Worm (Caenorhabditis elegans) whole organism, late embryonic: ENCODE data around the gene Y54G2A.12.

ENCODE experiments used
- C38D4.7 ChIP-seq: fragments of 200-800 bp; sonication (Bioruptor generic); optimal IDR thresholded peaks from 2 replicates; lab custom pipeline; 2018; ENCODE audit warnings: mild to moderate bottlenecking, missing genetic modification characterization, moderate library complexity, missing compliant biosample characterization
- K02D7.2 ChIP-seq: sonication (generic microtip); optimal IDR thresholded peaks from 2 replicates; lab custom pipeline; 2017; ENCODE audit warnings: mild to moderate bottlenecking, missing genetic modification characterization, missing compliant biosample characterization
- Y22D7AL.16 ChIP-seq: sonication (generic microtip); optimal IDR thresholded peaks from 2 replicates; lab custom pipeline; 2016; ENCODE audit warnings: missing genetic modification characterization, missing compliant biosample characterization
- ceh-14 ChIP-seq: sonication (generic microtip); optimal IDR thresholded peaks from 2 replicates; lab custom pipeline; 2016; ENCODE audit warnings: missing genotype, missing genetic modification characterization, missing compliant biosample characterization
- ceh-22 ChIP-seq: sonication (generic microtip); optimal IDR thresholded peaks from 2 replicates; lab custom pipeline; 2017; ENCODE audit warnings: missing biosample characterization, missing genetic modification characterization
- ceh-30 ChIP-seq: fragments of 150-350 bp; optimal IDR thresholded peaks from 2 replicates; lab custom pipeline; 2014; ENCODE audit warnings: missing biosample characterization, missing genetic modification characterization
- ceh-31 ChIP-seq: sonication (generic microtip); optimal IDR thresholded peaks from 2 replicates; lab custom pipeline; 2016; ENCODE audit warnings: missing genetic modification characterization, missing compliant biosample characterization
- ceh-34 ChIP-seq: sonication (generic microtip); optimal IDR thresholded peaks from 2 replicates; lab custom pipeline; 2016; ENCODE audit warnings: mild to moderate bottlenecking, missing genetic modification characterization, missing compliant biosample characterization
- ceh-45 ChIP-seq: fragments of 200-800 bp; sonication (Bioruptor generic); IDR thresholded peaks from 2 replicates; pipeline ENCODE4 v1.3.6; 2022; ENCODE audit warnings: missing genetic modification reagents, missing genetic modification characterization, missing compliant biosample characterization
- ceh-48 ChIP-seq: sonication (generic microtip); optimal IDR thresholded peaks from 2 replicates; lab custom pipeline; 2016; ENCODE audit warnings: missing genetic modification characterization, inconsistent platforms, missing compliant biosample characterization
- che-1 ChIP-seq: sonication (generic microtip); optimal IDR thresholded peaks from 2 replicates; lab custom pipeline; 2016; ENCODE audit warnings: mild to moderate bottlenecking, missing genetic modification characterization, missing compliant biosample characterization
- dmd-4 ChIP-seq: sonication (generic microtip); optimal IDR thresholded peaks from 2 replicates; lab custom pipeline; 2016; ENCODE audit warnings: borderline replicate concordance, missing genetic modification characterization, missing compliant biosample characterization
- dve-1 ChIP-seq: sonication (generic microtip); optimal IDR thresholded peaks from 2 replicates; lab custom pipeline; 2017; ENCODE audit warnings: antibody characterized with exemption, mild to moderate bottlenecking, missing genetic modification characterization, missing compliant biosample characterization
- elt-2 ChIP-seq: sonication (generic microtip); optimal IDR thresholded peaks from 2 replicates; lab custom pipeline; 2016; ENCODE audit warnings: missing genetic modification reagents, missing genetic modification characterization, missing compliant biosample characterization
- elt-4 ChIP-seq: sonication (generic microtip); optimal IDR thresholded peaks from 2 replicates; lab custom pipeline; 2016; ENCODE audit warnings: missing genetic modification characterization, missing compliant biosample characterization
- fkh-10 ChIP-seq: fragments of 150-350 bp; optimal IDR thresholded peaks from 2 replicates; lab custom pipeline; 2014; ENCODE audit warnings: missing biosample characterization, missing genetic modification reagents, missing genetic modification characterization
- hlh-30 ChIP-seq: sonication (generic microtip); optimal IDR thresholded peaks from 2 replicates; lab custom pipeline; 2017; ENCODE audit warnings: antibody characterized with exemption, missing genetic modification characterization, missing compliant biosample characterization; ENCODE audit not compliant: insufficient read depth
- mec-3 ChIP-seq: sonication (generic microtip); optimal IDR thresholded peaks from 2 replicates; lab custom pipeline; 2016; ENCODE audit warnings: borderline replicate concordance, missing genetic modification characterization, missing compliant biosample characterization
- odd-2 ChIP-seq: sonication (generic microtip); optimal IDR thresholded peaks from 2 replicates; lab custom pipeline; 2017; ENCODE audit warnings: antibody characterized with exemption, mild to moderate bottlenecking, missing genetic modification characterization, missing compliant biosample characterization
- pag-3 ChIP-seq: sonication (generic microtip); optimal IDR thresholded peaks from 2 replicates; lab custom pipeline; 2016; ENCODE audit warnings: missing compliant biosample characterization, missing genetic modification characterization, borderline replicate concordance
- pat-9 ChIP-seq: fragments of 200-800 bp; sonication (Bioruptor generic); optimal IDR thresholded peaks from 2 replicates; lab custom pipeline; 2018; ENCODE audit warnings: mild to moderate bottlenecking, missing genetic modification characterization, moderate library complexity, missing compliant biosample characterization
- pax-1 ChIP-seq: fragments of 150-350 bp; optimal IDR thresholded peaks from 2 replicates; lab custom pipeline; 2014; ENCODE audit warnings: missing biosample characterization, missing genetic modification characterization
- pros-1 ChIP-seq: fragments of 150-350 bp; optimal IDR thresholded peaks from 2 replicates; lab custom pipeline; 2014; ENCODE audit warnings: missing biosample characterization, missing genetic modification reagents, missing genetic modification characterization
- tbx-2 ChIP-seq: sonication (generic microtip); optimal IDR thresholded peaks from 2 replicates; lab custom pipeline; 2016; ENCODE audit warnings: missing genetic modification characterization, missing compliant biosample characterization
- ttx-3 ChIP-seq: sonication (generic microtip); optimal IDR thresholded peaks from 2 replicates; lab custom pipeline; 2016; ENCODE audit warnings: missing genetic modification reagents, missing genetic modification characterization, missing compliant biosample characterization
- unc-3 ChIP-seq, 2 experiments: fragments of 200-800 bp in 1 of 2; sonication (Bioruptor generic) in 1 of 2; sonication (generic microtip) in 1 of 2; conservative IDR thresholded peaks in 1 of 2; optimal IDR thresholded peaks in 1 of 2; 2 replicates each; pipeline versions ENCODE4 v1.3.6 to Lab custom; 2016 to 2022; ENCODE audit warnings: missing compliant biosample characterization in 2 of 2, missing genetic modification characterization in 2 of 2, missing genetic modification reagents in 1 of 2

Y54G2A.12 gene

ce11 chrIV:2773382-2773979 is 9.2 kb downstream of the Y54G2A.12 start:
- TF ChIP-seq pat-9 = no peak
- TF ChIP-seq ceh-14 = no peak
- peak; percentile 69 for TF ChIP-seq hlh-30 (tag; lab: Kevin White, UChicago)
- no peak for TF ChIP-seq elt-4 (tag; lab: Kevin White, UChicago)

ce11 chrIV:2772209-2772851 is 10.3 kb downstream of the Y54G2A.12 start:
- no peak for TF ChIP-seq fkh-10 (GFP tag; lab: Kevin White, UChicago)
- no peak for TF ChIP-seq K02D7.2 (tag; lab: Kevin White, UChicago)
- TF ChIP-seq tbx-2 (tag; lab: Kevin White, UChicago) = no peak
- no peak for TF ChIP-seq dve-1 (tag; lab: Kevin White, UChicago)
- peak; percentile 58 for TF ChIP-seq hlh-30 (tag; lab: Kevin White, UChicago)
- TF ChIP-seq, all 69 proteins: peak for 1

ce11 chrIV:2771692-2772091 is 11.0 kb downstream of the Y54G2A.12 start, which contains the start of gene Y54G2A.11:
TSS of gene Y54G2A.11 (minus strand) at chrIV:2771792.
- TF ChIP-seq ttx-3 (tag; lab: Kevin White, UChicago) = no peak
- no peak for TF ChIP-seq unc-3 (GFP tag; conservative IDR thresholded peaks at IDR 0.05; lab: Robert Waterston, UW)
- TF ChIP-seq unc-3 (tag; optimal IDR thresholded peaks at IDR 0.05; lab: Kevin White, UChicago) = no peak
- TF ChIP-seq pros-1 (tag; lab: Kevin White, UChicago) = no peak
- no peak for TF ChIP-seq ceh-45 (GFP tag; lab: Robert Waterston, UW)
- no peak for TF ChIP-seq ceh-22 (tag; lab: Kevin White, UChicago)
- TF ChIP-seq C38D4.7 (GFP tag; lab: Kevin White, UChicago) = no peak
- TF ChIP-seq mec-3 = no peak
- TF ChIP-seq ceh-31 = no peak
- TF ChIP-seq dmd-4 (tag; lab: Kevin White, UChicago) = no peak

ce11 chrIV:2770835-2771234 is 11.8 kb downstream of the Y54G2A.12 start:
- TF ChIP-seq pax-1 (tag; lab: Kevin White, UChicago) = no peak
- no peak for TF ChIP-seq ceh-34 (tag; lab: Kevin White, UChicago)
- TF ChIP-seq Y22D7AL.16 (tag; lab: Kevin White, UChicago) = no peak
- TF ChIP-seq dve-1 (tag; lab: Kevin White, UChicago) = no peak
- no peak for TF ChIP-seq ceh-48
- TF ChIP-seq che-1 (tag; lab: Kevin White, UChicago) = no peak
- no peak for TF ChIP-seq ceh-30 (tag; lab: Kevin White, UChicago)
- TF ChIP-seq, all 69 proteins: peak for 0

DNA sequence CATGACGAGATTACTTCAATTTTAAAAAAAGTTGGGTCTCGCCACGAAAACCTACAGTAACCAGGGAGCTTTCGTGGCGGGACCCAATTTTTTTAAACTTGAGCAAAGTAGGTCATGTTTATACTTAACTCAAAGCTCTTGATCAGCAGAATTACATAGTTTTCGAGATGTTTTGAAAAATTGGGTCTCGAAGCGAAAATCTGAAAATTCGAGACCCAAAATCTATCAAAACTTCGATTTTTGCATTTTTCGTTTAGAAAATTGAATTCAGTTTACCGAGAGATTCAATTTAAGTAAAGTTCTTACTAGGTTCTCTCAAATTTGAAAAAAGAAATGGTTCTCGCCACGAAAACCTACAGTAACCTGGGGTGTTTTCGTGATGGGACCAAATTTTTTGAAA is 12.6 kb downstream of the Y54G2A.12 start:
- TF ChIP-seq pax-1 (tag; lab: Kevin White, UChicago) = no peak
- TF ChIP-seq elt-2 (tag; lab: Kevin White, UChicago) = no peak
- no peak for TF ChIP-seq pag-3 (tag; lab: Kevin White, UChicago)
- no peak for TF ChIP-seq ceh-14
- no peak for TF ChIP-seq Y22D7AL.16 (tag; lab: Kevin White, UChicago)

DNA sequence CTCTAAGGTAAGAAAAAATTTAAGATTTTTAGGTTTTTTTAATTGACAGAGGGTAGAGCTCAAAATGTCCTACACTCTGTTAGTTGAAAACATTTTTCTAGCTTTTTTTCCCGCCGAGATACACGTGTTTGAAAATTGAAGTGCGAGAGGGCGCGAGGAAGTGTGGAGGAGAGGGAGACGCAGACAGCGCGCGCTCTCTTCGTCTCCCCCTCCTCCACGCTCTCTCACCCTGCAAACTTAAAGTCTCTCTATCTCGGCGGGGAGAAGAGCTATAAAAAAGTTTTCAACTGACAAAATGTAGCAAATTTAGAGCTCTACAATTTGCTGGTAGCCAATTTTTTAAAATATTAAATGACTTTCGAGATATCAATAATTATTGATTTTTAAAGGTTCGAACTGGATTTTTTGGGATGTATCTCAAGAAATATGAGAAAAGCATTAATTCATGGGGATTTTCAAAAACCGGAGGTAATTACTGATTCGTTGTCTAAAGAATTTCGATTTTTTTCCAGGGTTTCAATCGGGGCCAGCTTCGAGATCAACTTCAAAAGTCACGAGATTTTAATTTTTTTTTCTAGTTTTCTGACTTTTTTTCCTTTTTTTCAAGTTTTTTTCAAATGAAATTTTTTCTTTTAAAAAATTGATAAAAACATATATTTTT is 17.5 kb downstream of the Y54G2A.12 start:
- no peak for TF ChIP-seq ceh-48
- no peak for TF ChIP-seq odd-2 (tag; lab: Kevin White, UChicago)
- no peak for TF ChIP-seq fkh-10 (GFP tag; lab: Kevin White, UChicago)
